Worm (Caenorhabditis elegans) whole organism, mixed stage, embryonic: ENCODE measurements around the gene mccc-1.
"Not testable (repeated sequence)": the region's sequence is repeated elsewhere in the genome, so short reads cannot be mapped to it uniquely, and the experiment has no call there.

ENCODE experiments used
- bed-3 ChIP-seq: fragments of 200-800 bp; sonication (Bioruptor generic); optimal IDR thresholded peaks from 3 replicates; lab custom pipeline; 2018; ENCODE audit warnings: mild to moderate bottlenecking, missing genetic modification characterization, moderate library complexity, missing compliant biosample characterization
- blmp-1 ChIP-seq: fragments of 150-350 bp; optimal IDR thresholded peaks from 2 replicates; lab custom pipeline; 2014; ENCODE audit warnings: missing biosample characterization, missing genetic modification characterization
- ceh-39 ChIP-seq: fragments of 150-350 bp; optimal IDR thresholded peaks from 2 replicates; lab custom pipeline; 2014; ENCODE audit warnings: missing biosample characterization, missing genetic modification characterization
- ceh-83 ChIP-seq: fragments of 200-800 bp; sonication (Bioruptor generic); optimal IDR thresholded peaks from 2 replicates; lab custom pipeline; 2018; ENCODE audit warnings: mild to moderate bottlenecking, missing genetic modification characterization, missing compliant biosample characterization
- ces-1 ChIP-seq: fragments of 150-350 bp; optimal IDR thresholded peaks from 2 replicates; lab custom pipeline; 2014; ENCODE audit warnings: missing biosample characterization, missing genetic modification reagents, missing genetic modification characterization
- cnd-1 ChIP-seq: fragments of 200-800 bp; sonication (Bioruptor generic); optimal IDR thresholded peaks from 2 replicates; lab custom pipeline; 2018; ENCODE audit warnings: mild to moderate bottlenecking, missing genetic modification characterization, missing compliant biosample characterization
- drap-1 ChIP-seq: fragments of 200-800 bp; sonication (Bioruptor generic); optimal IDR thresholded peaks from 3 replicates; lab custom pipeline; 2018; ENCODE audit warnings: mild to moderate bottlenecking, missing genetic modification characterization, missing compliant biosample characterization
- elt-1 ChIP-seq: sonication (generic microtip); optimal IDR thresholded peaks from 2 replicates; lab custom pipeline; 2017; ENCODE audit warnings: missing genetic modification characterization, mild to moderate bottlenecking, missing compliant biosample characterization, antibody characterized with exemption, moderate library complexity, borderline replicate concordance; ENCODE audit not compliant: insufficient read depth
- elt-3 ChIP-seq: fragments of 150-350 bp; optimal IDR thresholded peaks from 2 replicates; lab custom pipeline; 2014; ENCODE audit warnings: missing biosample characterization, missing genetic modification characterization
- flh-1 ChIP-seq: fragments of 200-800 bp; sonication (Bioruptor generic); optimal IDR thresholded peaks from 2 replicates; lab custom pipeline; 2018; ENCODE audit warnings: mild to moderate bottlenecking, missing genetic modification characterization, moderate library complexity, missing compliant biosample characterization
- ham-2 ChIP-seq: fragments of 200-800 bp; sonication (Bioruptor generic); optimal IDR thresholded peaks from 2 replicates; lab custom pipeline; 2018; ENCODE audit warnings: mild to moderate bottlenecking, missing genetic modification characterization, missing compliant biosample characterization
- hlh-1 ChIP-seq: fragments of 150-350 bp; optimal IDR thresholded peaks from 2 replicates; lab custom pipeline; 2014; ENCODE audit warnings: missing biosample characterization, missing genetic modification reagents, missing genetic modification characterization
- lin-13 ChIP-seq: fragments of 150-350 bp; optimal IDR thresholded peaks from 2 replicates; lab custom pipeline; 2014; ENCODE audit warnings: missing biosample characterization, missing genetic modification characterization
- lin-32 ChIP-seq: fragments of 200-800 bp; sonication (Bioruptor generic); optimal IDR thresholded peaks from 2 replicates; lab custom pipeline; 2018; ENCODE audit warnings: mild to moderate bottlenecking, missing genetic modification characterization, missing compliant biosample characterization
- lsy-2 ChIP-seq: fragments of 150-350 bp; optimal IDR thresholded peaks from 2 replicates; lab custom pipeline; 2014; ENCODE audit warnings: missing biosample characterization, missing genetic modification characterization
- mab-5 ChIP-seq: fragments of 150-350 bp; optimal IDR thresholded peaks from 2 replicates; lab custom pipeline; 2014; ENCODE audit warnings: missing biosample characterization, missing genetic modification characterization
- mep-1 ChIP-seq: fragments of 150-350 bp; optimal IDR thresholded peaks from 2 replicates; lab custom pipeline; 2017; ENCODE audit warnings: missing biosample characterization, missing genetic modification reagents, missing genetic modification characterization, inconsistent platforms
- mls-2 ChIP-seq: sonication (generic microtip); optimal IDR thresholded peaks from 2 replicates; lab custom pipeline; 2016; ENCODE audit warnings: mild to moderate bottlenecking, missing genetic modification characterization, moderate library complexity, missing compliant biosample characterization
- nhr-2 ChIP-seq: fragments of 150-350 bp; optimal IDR thresholded peaks from 2 replicates; lab custom pipeline; 2014; ENCODE audit warnings: missing biosample characterization, missing genetic modification characterization
- nhr-237 ChIP-seq: fragments of 150-350 bp; optimal IDR thresholded peaks from 2 replicates; lab custom pipeline; 2014; ENCODE audit warnings: missing biosample characterization, missing genetic modification characterization
- pha-4 ChIP-seq: fragments of 150-350 bp; optimal IDR thresholded peaks from 2 replicates; lab custom pipeline; 2018; ENCODE audit warnings: missing biosample characterization, missing genetic modification reagents, missing genetic modification characterization
- snpc-4 ChIP-seq: fragments of 150-350 bp; optimal IDR thresholded peaks from 2 replicates; lab custom pipeline; 2014; ENCODE audit warnings: missing biosample characterization, missing genetic modification characterization
- sptf-1 ChIP-seq: sonication (generic microtip); optimal IDR thresholded peaks from 2 replicates; lab custom pipeline; 2017; ENCODE audit warnings: mild to moderate bottlenecking, missing genetic modification characterization, moderate library complexity, missing compliant biosample characterization
- tbx-8 ChIP-seq: fragments of 200-800 bp; sonication (Bioruptor generic); optimal IDR thresholded peaks from 2 replicates; lab custom pipeline; 2018; ENCODE audit warnings: mild to moderate bottlenecking, missing genetic modification characterization, moderate library complexity, missing compliant biosample characterization
- unc-120 ChIP-seq: sonication (generic microtip); optimal IDR thresholded peaks from 2 replicates; lab custom pipeline; 2017; ENCODE audit warnings: missing genetic modification characterization, missing compliant biosample characterization; ENCODE audit not compliant: poor library complexity, severe bottlenecking
- unc-39 ChIP-seq: fragments of 150-350 bp; optimal IDR thresholded peaks from 2 replicates; lab custom pipeline; 2014; ENCODE audit warnings: missing biosample characterization, missing genetic modification characterization
- unc-62 ChIP-seq: fragments of 150-350 bp; optimal IDR thresholded peaks from 2 replicates; lab custom pipeline; 2014; ENCODE audit warnings: missing biosample characterization, missing genetic modification reagents, missing genetic modification characterization
- ztf-11 ChIP-seq: fragments of 150-350 bp; optimal IDR thresholded peaks from 2 replicates; lab custom pipeline; 2014; ENCODE audit warnings: missing biosample characterization, missing genetic modification characterization

mccc-1 gene

ce11 chrIV:9884257-9884656, at the start of gene mccc-1, which contains the start of gene prp-18:
Gene mccc-1, plus strand, starts transcription at chrIV:9884570.
Gene prp-18, minus strand, starts transcription at chrIV:9884383.
- TF ChIP-seq bed-3 (GFP tag; lab: Kevin White, UChicago) (no peak), pha-4 (tag; lab: Kevin White, UChicago) (peak; percentile 36), sptf-1 (tag; lab: Kevin White, UChicago) (no peak), mls-2 (tag; lab: Kevin White, UChicago) (no peak), mep-1 (tag; lab: Kevin White, UChicago) (peak; percentile 46), ces-1 (GFP tag; lab: Kevin White, UChicago) (peak; percentile 87)
- TF ChIP-seq, all 35 proteins: peak for 3

- TF ChIP-seq snpc-4 (tag; lab: Kevin White, UChicago), result no peak
- no peak for TF ChIP-seq pha-4 (tag; lab: Kevin White, UChicago)
- no peak for TF ChIP-seq unc-39
- no peak for TF ChIP-seq ceh-39 (tag; lab: Kevin White, UChicago)
- TF ChIP-seq elt-1, result no peak
- TF ChIP-seq ztf-11, result no peak
- no peak for TF ChIP-seq ces-1 (GFP tag; lab: Kevin White, UChicago)
- TF ChIP-seq lsy-2, result no peak
- no peak for TF ChIP-seq bed-3 (GFP tag; lab: Kevin White, UChicago)
- no peak for TF ChIP-seq ham-2 (GFP tag; lab: Kevin White, UChicago)
- no peak for TF ChIP-seq unc-62 (GFP tag; lab: Kevin White, UChicago)
- TF ChIP-seq nhr-237 (tag; lab: Kevin White, UChicago), result no peak
- no peak for TF ChIP-seq ceh-83
- TF ChIP-seq, all 35 proteins: peak for 0
These were observed 48.1 kb upstream of the mccc-1 start, which contains the start of gene msp-81 for ce11 chrIV:9836317-9836716. Gene msp-81, minus strand, starts transcription at chrIV:9836417.

ce11 chrIV:9837349-9837748, 47.0 kb upstream of the mccc-1 start, which contains the start of gene msp-10:
Gene msp-10, plus strand, starts transcription at chrIV:9837649.
- not testable (repeated sequence) for TF ChIP-seq hlh-1 (tag; lab: Kevin White, UChicago); lin-32 (GFP tag; lab: Kevin White, UChicago); blmp-1

ce11 chrIV:9840984-9841590, 43.3 kb upstream of the mccc-1 start, which contains the start of the genes kin-24 and msp-56:
Gene kin-24, minus strand, starts transcription at chrIV:9841084.
Gene msp-56, plus strand, starts transcription at chrIV:9841540.
- TF ChIP-seq unc-62 (GFP tag; lab: Kevin White, UChicago) (no peak), mep-1 (tag; lab: Kevin White, UChicago) (no peak), tbx-8 (GFP tag; lab: Kevin White, UChicago) (no peak), drap-1 (GFP tag; lab: Kevin White, UChicago) (no peak), cnd-1 (no peak), mls-2 (tag; lab: Kevin White, UChicago) (no peak), nhr-237 (tag; lab: Kevin White, UChicago) (no peak), ces-1 (GFP tag; lab: Kevin White, UChicago) (no peak), unc-120 (tag; lab: Kevin White, UChicago) (no peak), flh-1 (no peak), mab-5 (no peak), lin-13 (tag; lab: Kevin White, UChicago) (no peak)

- TF ChIP-seq hlh-1 (tag; lab: Kevin White, UChicago) (no peak), sptf-1 (tag; lab: Kevin White, UChicago) (no peak), ham-2 (GFP tag; lab: Kevin White, UChicago) (no peak), ztf-11 (no peak), mep-1 (tag; lab: Kevin White, UChicago) (no peak), cnd-1 (no peak), unc-39 (no peak), unc-120 (tag; lab: Kevin White, UChicago) (no peak), flh-1 (no peak), elt-1 (no peak), nhr-2 (no peak), snpc-4 (tag; lab: Kevin White, UChicago) (no peak), unc-62 (GFP tag; lab: Kevin White, UChicago) (no peak), elt-3 (tag; lab: Kevin White, UChicago) (no peak), mab-5 (no peak), ceh-39 (tag; lab: Kevin White, UChicago) (no peak), pha-4 (tag; lab: Kevin White, UChicago) (no peak), nhr-237 (tag; lab: Kevin White, UChicago) (no peak), ces-1 (GFP tag; lab: Kevin White, UChicago) (no peak), drap-1 (GFP tag; lab: Kevin White, UChicago) (no peak)
These were observed 42.3 kb upstream of the mccc-1 start, which contains the start of gene K07F5.17 for ce11 chrIV:9842071-9842470. Gene K07F5.17, plus strand, starts transcription at chrIV:9842371.
